Worm (Caenorhabditis elegans): ENCODE measurements around the gene F58F12.3.

Gene F58F12.3

DNA sequence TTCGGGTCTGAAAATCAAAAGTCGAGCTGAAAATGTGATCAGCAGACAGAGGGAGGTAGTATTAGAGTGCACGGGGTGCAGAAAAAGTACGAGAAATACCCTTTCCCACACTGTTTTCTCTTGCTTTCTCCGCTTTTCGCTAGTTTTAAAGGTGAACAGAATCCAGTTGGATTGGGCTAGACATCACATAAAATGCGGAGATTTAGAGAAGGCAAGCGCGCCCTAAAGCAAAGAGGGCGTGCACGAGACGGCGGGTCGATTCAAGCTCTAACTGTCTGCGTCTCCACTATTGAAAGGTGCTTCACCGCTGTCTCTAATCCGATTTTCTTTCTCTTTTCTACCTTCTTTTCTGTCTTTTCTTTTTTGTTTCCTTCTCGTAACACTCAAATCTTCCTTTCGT lies 21.0 kb downstream of the F58F12.3 start (continued):
- TF ChIP-seq grh-1 (GFP tag; IDR thresholded peaks at IDR 0.05) (peak; percentile 45; the same call in 1 of the 2 replicates), swsn-7 (tag; optimal IDR thresholded peaks at IDR 0.05) (peak; percentile 87), pag-3 (tag; optimal IDR thresholded peaks at IDR 0.05; ENCODE audit: borderline replicate concordance, insufficient read depth) (no peak), rnt-1 (tag; optimal IDR thresholded peaks at IDR 0.05) (peak; percentile 89), dsc-1 (tag; optimal IDR thresholded peaks at IDR 0.05) (peak; percentile 76), ztf-11 (tag; optimal IDR thresholded peaks at IDR 0.05) (peak in 1 of 2 experiments; percentile 5), nhr-71 (tag; optimal IDR thresholded peaks at IDR 0.05) (peak; percentile 92), C04F5.9 (tag; optimal IDR thresholded peaks at IDR 0.05) (no peak), hlh-17 (GFP tag; optimal IDR thresholded peaks at IDR 0.05; ENCODE audit: borderline replicate concordance) (no peak), egl-13 (tag; optimal IDR thresholded peaks at IDR 0.05) (peak; percentile 62), lin-15B (tag; optimal IDR thresholded peaks at IDR 0.05) (peak; percentile 86), nhr-11 (tag; optimal IDR thresholded peaks at IDR 0.05) (no peak), blmp-1 (tag; optimal IDR thresholded peaks at IDR 0.05) (peak; percentile 97), ztf-4 (tag; optimal IDR thresholded peaks at IDR 0.05) (peak; percentile 72), C34B4.2 (tag; optimal IDR thresholded peaks at IDR 0.05) (no peak), lsy-2 (tag; optimal IDR thresholded peaks at IDR 0.05) (peak; percentile 87 to 89), aha-1 (tag; optimal IDR thresholded peaks at IDR 0.05) (no peak), unc-130 (tag; optimal IDR thresholded peaks at IDR 0.05) (peak; percentile 84), dpl-1 (GFP tag; optimal IDR thresholded peaks at IDR 0.05) (peak; percentile 67 to 79 (median 78)), elt-2 (tag; optimal IDR thresholded peaks at IDR 0.05) (peak; percentile 56), nhr-12 (tag; optimal IDR thresholded peaks at IDR 0.05) (no peak), nhr-47 (tag; optimal IDR thresholded peaks at IDR 0.05) (peak; percentile 88), zip-4 (GFP tag; optimal IDR thresholded peaks at IDR 0.05) (no peak), Y116A8C.19 (tag; optimal IDR thresholded peaks at IDR 0.05; ENCODE audit: borderline replicate concordance) (no peak), hpl-2 (GFP tag; optimal IDR thresholded peaks at IDR 0.05) (peak; percentile 20), egl-27 (tag; optimal IDR thresholded peaks at IDR 0.05) (peak in 1 of 2 experiments; percentile 6), zag-1 (tag; optimal IDR thresholded peaks at IDR 0.05) (no peak), unc-98 (GFP tag; IDR thresholded peaks at IDR 0.05) (no peak), mef-2 (tag; optimal IDR thresholded peaks at IDR 0.05) (no peak), snpc-4 (tag; optimal IDR thresholded peaks at IDR 0.05) (peak; percentile 50), fkh-4 (tag; optimal IDR thresholded peaks at IDR 0.05; ENCODE audit: borderline replicate concordance) (peak; percentile 21), alr-1 (tag; optimal IDR thresholded peaks at IDR 0.05; ENCODE audit: borderline replicate concordance) (no peak), mep-1 (tag; optimal IDR thresholded peaks at IDR 0.05) (peak; percentile 48), ceh-63 (GFP tag; optimal IDR thresholded peaks at IDR 0.05) (no peak), sup-37 (GFP tag; optimal IDR thresholded peaks at IDR 0.05) (no peak), skn-1 (tag; optimal IDR thresholded peaks at IDR 0.05) (peak; percentile 85), lir-3 (tag; optimal IDR thresholded peaks at IDR 0.05; ENCODE audit: poor library complexity) (peak; percentile 47), sox-4 (tag; optimal IDR thresholded peaks at IDR 0.05) (no peak), vab-15 (tag; optimal IDR thresholded peaks at IDR 0.05) (no peak), irx-1 (tag; optimal IDR thresholded peaks at IDR 0.05) (peak; percentile 65), jun-1 (tag; optimal IDR thresholded peaks at IDR 0.05) (peak; percentile 86), efl-1 (optimal IDR thresholded peaks at IDR 0.05) (peak; percentile 84 to 90), efl-1 (GFP tag; optimal IDR thresholded peaks at IDR 0.05 in 1 of 2) (peak; percentile 71 to 97), tbx-2 (tag; optimal IDR thresholded peaks at IDR 0.05) (peak; percentile 87), ceh-82 (tag; optimal IDR thresholded peaks at IDR 0.05) (peak; percentile 70 to 94 (median 77)), snu-23 (GFP tag; optimal IDR thresholded peaks at IDR 0.05) (peak; percentile 94), nhr-76 (tag; optimal IDR thresholded peaks at IDR 0.05) (no peak), nhr-77 (tag; optimal IDR thresholded peaks at IDR 0.05) (peak; percentile 73), nhr-19 (GFP tag; conservative IDR thresholded peaks at IDR 0.05) (peak; percentile 84), mdl-1 (tag; optimal IDR thresholded peaks at IDR 0.05) (peak; percentile 45 to 97), fos-1 (tag; optimal IDR thresholded peaks at IDR 0.05) (no peak), unc-86 (tag; optimal IDR thresholded peaks at IDR 0.05) (peak; percentile 80)
